Fruit fly (Drosophila melanogaster): ENCODE data around the gene Sfmbt.
A peak's percentile ranks its signal among the peaks of the same experiment; 100 is the strongest.

Sfmbt gene

dm6 chr2L:13191894-13192293, 15.3 kb upstream of the Sfmbt start, which contains the start of the genes CG16974 and Edem2 (continued):
- TF ChIP-seq sd (tag; optimal IDR thresholded peaks at IDR 0.05): no peak
- no peak for TF ChIP-seq CG6854 (GFP tag; optimal IDR thresholded peaks at IDR 0.05)
- TF ChIP-seq CG14014 (GFP tag; IDR thresholded peaks at IDR 0.05): peak; percentile 72
- peak; percentile 70 for TF ChIP-seq vfl (GFP tag; optimal IDR thresholded peaks at IDR 0.05)
- peak; percentile 49 for TF ChIP-seq kay (GFP tag; optimal IDR thresholded peaks at IDR 0.05)
- no peak for TF ChIP-seq CG8944 (GFP tag; optimal IDR thresholded peaks at IDR 0.05)
- no peak for TF ChIP-seq CG10431 (GFP tag; optimal IDR thresholded peaks at IDR 0.05)
- TF ChIP-seq Lhr (GFP tag; optimal IDR thresholded peaks at IDR 0.05): peak; percentile 89
- TF ChIP-seq cg (GFP tag; optimal IDR thresholded peaks at IDR 0.05): no peak
- peak in 1 of 3 experiments; percentile 66 for TF ChIP-seq lola (GFP tag; optimal IDR thresholded peaks at IDR 0.05)
- TF ChIP-seq zfh2 (GFP tag; optimal IDR thresholded peaks at IDR 0.05): peak; percentile 58
- TF ChIP-seq grau (tag; optimal IDR thresholded peaks at IDR 0.05): peak; percentile 73
- no peak for TF ChIP-seq CG3407 (GFP tag; optimal IDR thresholded peaks at IDR 0.05)
- TF ChIP-seq CG2120 (GFP tag; optimal IDR thresholded peaks at IDR 0.05): peak; percentile 80
- TF ChIP-seq da (GFP tag; optimal IDR thresholded peaks at IDR 0.05): no peak
- TF ChIP-seq prd (optimal IDR thresholded peaks at IDR 0.05): no peak
- peak; percentile 90 for TF ChIP-seq prd (GFP tag; IDR thresholded peaks at IDR 0.05)
- TF ChIP-seq sens (GFP tag): no peak
- TF ChIP-seq pb (GFP tag; optimal IDR thresholded peaks at IDR 0.05): no peak
- TF ChIP-seq org-1 (GFP tag; optimal IDR thresholded peaks at IDR 0.05): no peak
- peak; percentile 49 for TF ChIP-seq Rx (GFP tag; IDR thresholded peaks at IDR 0.05)
- TF ChIP-seq wdn (GFP tag; IDR thresholded peaks at IDR 0.05): peak; percentile 78
- TF ChIP-seq CG6272 (GFP tag; IDR thresholded peaks at IDR 0.05): peak; percentile 67; the same call in 1 of the 2 replicates
- peak; percentile 25 for TF ChIP-seq CG6683 (GFP tag; optimal IDR thresholded peaks at IDR 0.05)
- TF ChIP-seq psq (GFP tag; optimal IDR thresholded peaks at IDR 0.05): peak; percentile 46
- TF ChIP-seq CG32767 (GFP tag; IDR thresholded peaks at IDR 0.05): peak; percentile 71
- no peak for TF ChIP-seq yki (optimal IDR thresholded peaks at IDR 0.05)
- TF ChIP-seq Max (GFP tag; optimal IDR thresholded peaks at IDR 0.05): peak; percentile 60
- peak; percentile 85 for TF ChIP-seq Xbp1 (GFP tag; optimal IDR thresholded peaks at IDR 0.05)
- peak; percentile 87 for TF ChIP-seq GATAe (GFP tag; conservative IDR thresholded peaks at IDR 0.05)
- no peak for TF ChIP-seq CG14860 (GFP tag; IDR thresholded peaks at IDR 0.05; ENCODE audit: partially characterized antibody)
- no peak for TF ChIP-seq hkb (optimal IDR thresholded peaks at IDR 0.05)
- TF ChIP-seq hkb (GFP tag; IDR thresholded peaks at IDR 0.05): peak; percentile 69
- no peak for TF ChIP-seq Myb (GFP tag; optimal IDR thresholded peaks at IDR 0.05)
- TF ChIP-seq CG30431 (GFP tag; optimal IDR thresholded peaks at IDR 0.05): peak; percentile 4
- TF ChIP-seq ftz-f1 (GFP tag; optimal IDR thresholded peaks at IDR 0.05): peak; percentile 39
- no peak for TF ChIP-seq CG10147 (GFP tag; optimal IDR thresholded peaks at IDR 0.05)
- peak; percentile 79 for TF ChIP-seq CG13775 (GFP tag; optimal IDR thresholded peaks at IDR 0.05)
- TF ChIP-seq CG15011 (GFP tag; optimal IDR thresholded peaks at IDR 0.05): no peak
- no peak for TF ChIP-seq CG10543 (GFP tag; optimal IDR thresholded peaks at IDR 0.05)
- no peak for TF ChIP-seq CG15696 (tag; optimal IDR thresholded peaks at IDR 0.05)
- TF ChIP-seq CG17802 (tag; optimal IDR thresholded peaks at IDR 0.05): peak; percentile 20
- TF ChIP-seq CG4282 (GFP tag; optimal IDR thresholded peaks at IDR 0.05): no peak
- TF ChIP-seq tll (GFP tag; optimal IDR thresholded peaks at IDR 0.05): no peak
- no peak for TF ChIP-seq pan (optimal IDR thresholded peaks at IDR 0.05)
- TF ChIP-seq pan (GFP tag; optimal IDR thresholded peaks at IDR 0.05 in 1 of 2, IDR thresholded peaks at IDR 0.05 in 1 of 2): peak in 1 of 2 experiments; percentile 82
- TF ChIP-seq Xrp1 (GFP tag; IDR thresholded peaks at IDR 0.05): peak; percentile 85
- peak; percentile 34; the same call in 1 of the 2 replicates for TF ChIP-seq Adf1 (GFP tag; IDR thresholded peaks at IDR 0.05)
- TF ChIP-seq Chrac-16 (GFP tag; optimal IDR thresholded peaks at IDR 0.05): peak; percentile 82
- peak; percentile 84 for TF ChIP-seq CG34422 (GFP tag; IDR thresholded peaks at IDR 0.05)
- TF ChIP-seq tup (GFP tag; optimal IDR thresholded peaks at IDR 0.05): peak; percentile 66
- TF ChIP-seq CTCF (GFP tag; optimal IDR thresholded peaks at IDR 0.05): no peak
- TF ChIP-seq pros (GFP tag; optimal IDR thresholded peaks at IDR 0.05): no peak
